Worm (Caenorhabditis elegans) whole organism, midembryonic: ENCODE results near the gene skr-6.
"Not testable (repeated sequence)": the region's sequence is repeated elsewhere in the genome, so short reads cannot be mapped to it uniquely, and the experiment has no call there.

ENCODE experiments used
- T22C8.4 ChIP-seq: fragments of 200-800 bp; sonication (Bioruptor generic); IDR thresholded peaks from 2 replicates; pipeline ENCODE4 v1.3.6; 2022; ENCODE audit warnings: missing genetic modification characterization, missing compliant biosample characterization
- cog-1 ChIP-seq: sonication (generic microtip); optimal IDR thresholded peaks from 2 replicates; lab custom pipeline; 2016; ENCODE audit warnings: missing genetic modification characterization, missing compliant biosample characterization
- flt-1 ChIP-seq: fragments of 200-800 bp; sonication (Bioruptor generic); IDR thresholded peaks from 2 replicates; pipeline ENCODE4 v1.3.6; 2022; ENCODE audit warnings: missing genetic modification characterization, missing compliant biosample characterization
- med-1 ChIP-seq: sonication (generic microtip); optimal IDR thresholded peaks from 2 replicates; lab custom pipeline; 2017; ENCODE audit warnings: missing genetic modification characterization, mild to moderate bottlenecking, missing compliant biosample characterization, antibody characterized with exemption, missing genetic modification reagents; ENCODE audit not compliant: insufficient read depth
- ref-1 ChIP-seq: fragments of 200-800 bp; sonication (Bioruptor generic); conservative IDR thresholded peaks from 2 replicates; pipeline ENCODE4 v1.3.6; 2022; ENCODE audit warnings: missing genetic modification reagents, missing genetic modification characterization, missing compliant biosample characterization
- tab-1 ChIP-seq: fragments of 200-800 bp; sonication (Bioruptor generic); IDR thresholded peaks from 2 replicates; pipeline ENCODE4 v1.3.6; 2022; ENCODE audit warnings: missing genetic modification characterization, missing compliant biosample characterization
- ztf-23 ChIP-seq: fragments of 200-800 bp; sonication (Bioruptor generic); IDR thresholded peaks from 2 replicates; pipeline ENCODE4 v1.3.6; 2022; ENCODE audit warnings: missing genetic modification reagents, missing genetic modification characterization, missing compliant biosample characterization
- ztf-29 ChIP-seq: fragments of 200-800 bp; sonication (Bioruptor generic); IDR thresholded peaks from 2 replicates; pipeline ENCODE4 v1.3.6; 2022; ENCODE audit warnings: missing genetic modification reagents, missing genetic modification characterization, missing compliant biosample characterization

ce11 chrV:18302414-18302813 is 32.6 kb upstream of the skr-6 start, which contains the start of gene Y51A2A.6:
- not testable (repeated sequence) for TF ChIP-seq ref-1 (GFP tag; lab: Robert Waterston, UW); T22C8.4; flt-1 (GFP tag; lab: Robert Waterston, UW); ztf-23; cog-1; tab-1 (GFP tag; lab: Robert Waterston, UW); med-1 (GFP tag; lab: Kevin White, UChicago); ztf-29 (GFP tag; lab: Robert Waterston, UW)
